Fruit fly (Drosophila melanogaster): ENCODE results near the gene Sf3a1.

Sf3a1 gene

dm6 chr3R:17002218-17003110, at the start of gene Sf3a1, which contains the start of gene Irc (continued):
- TF ChIP-seq CG12391 (tag; optimal IDR thresholded peaks at IDR 0.05) (peak; percentile 50), CHES-1-like (GFP tag; optimal IDR thresholded peaks at IDR 0.05) (peak; percentile 36), jumu (GFP tag; optimal IDR thresholded peaks at IDR 0.05) (peak; percentile 46), lbe (GFP tag; optimal IDR thresholded peaks at IDR 0.05) (peak; percentile 22), dmrt99B (tag; optimal IDR thresholded peaks at IDR 0.05) (no peak), psq (GFP tag; optimal IDR thresholded peaks at IDR 0.05) (no peak), CG18011 (GFP tag; optimal IDR thresholded peaks at IDR 0.05) (no peak), kni (GFP tag; optimal IDR thresholded peaks at IDR 0.05) (no peak), oc (tag; optimal IDR thresholded peaks at IDR 0.05) (peak; percentile 70), CG3995 (GFP tag; optimal IDR thresholded peaks at IDR 0.05) (peak; percentile 86), fru (optimal IDR thresholded peaks at IDR 0.05) (no peak), chn (GFP tag; optimal IDR thresholded peaks at IDR 0.05) (no peak), CG1529 (GFP tag; optimal IDR thresholded peaks at IDR 0.05) (no peak), CG34224 (GFP tag; IDR thresholded peaks at IDR 0.05; ENCODE audit: partially characterized antibody) (peak; percentile 95), Bdp1 (GFP tag; optimal IDR thresholded peaks at IDR 0.05) (no peak), tio (GFP tag; optimal IDR thresholded peaks at IDR 0.05) (no peak), scrt (GFP tag; optimal IDR thresholded peaks at IDR 0.05) (no peak), trh (GFP tag; optimal IDR thresholded peaks at IDR 0.05) (no peak), dpn (GFP tag; optimal IDR thresholded peaks at IDR 0.05) (peak; percentile 24 to 52), tna (GFP tag; IDR thresholded peaks at IDR 0.05; ENCODE audit: partially characterized antibody) (peak; percentile 94), peb (GFP tag; IDR thresholded peaks at IDR 0.05) (no peak), da (GFP tag; optimal IDR thresholded peaks at IDR 0.05) (no peak), gem (tag; optimal IDR thresholded peaks at IDR 0.05) (no peak), disco-r (GFP tag; optimal IDR thresholded peaks at IDR 0.05) (no peak), CG8924 (tag; optimal IDR thresholded peaks at IDR 0.05) (no peak), CG13123 (GFP tag; optimal IDR thresholded peaks at IDR 0.05) (no peak), Hr39 (optimal IDR thresholded peaks at IDR 0.05) (no peak), CG14860 (GFP tag; IDR thresholded peaks at IDR 0.05; ENCODE audit: partially characterized antibody) (peak; percentile 86), CG12942 (GFP tag; optimal IDR thresholded peaks at IDR 0.05) (no peak), CG14050 (GFP tag; IDR thresholded peaks at IDR 0.05) (no peak), Ets97D (GFP tag; optimal IDR thresholded peaks at IDR 0.05) (peak; percentile 78), Nf-YC (tag; optimal IDR thresholded peaks at IDR 0.05) (peak; percentile 22), Bteb2 (GFP tag; optimal IDR thresholded peaks at IDR 0.05) (no peak), pita (GFP tag; optimal IDR thresholded peaks at IDR 0.05) (no peak), YL-1 (GFP tag; optimal IDR thresholded peaks at IDR 0.05) (peak; percentile 73), CG13624 (GFP tag; optimal IDR thresholded peaks at IDR 0.05) (peak; percentile 41), CG9609 (GFP tag; optimal IDR thresholded peaks at IDR 0.05) (peak; percentile 2), ara (GFP tag; IDR thresholded peaks at IDR 0.05) (no peak), CG1024 (GFP tag; IDR thresholded peaks at IDR 0.05) (no peak), emc (GFP tag; optimal IDR thresholded peaks at IDR 0.05) (no peak), CG11247 (GFP tag; IDR thresholded peaks at IDR 0.05) (no peak), cato (GFP tag; optimal IDR thresholded peaks at IDR 0.05; ENCODE audit: borderline replicate concordance) (no peak)
